Worm (Caenorhabditis elegans) whole organism, early embryonic: Measurements from ENCODE around the gene T13C2.3.

Source experiments
- B0310.2 ChIP-seq: sonication (generic microtip); optimal IDR thresholded peaks from 2 replicates; lab custom pipeline; 2016; ENCODE audit warnings: mild to moderate bottlenecking, missing genetic modification characterization, missing compliant biosample characterization
- F13C5.2 ChIP-seq: sonication (generic microtip); optimal IDR thresholded peaks from 2 replicates; lab custom pipeline; 2017; ENCODE audit warnings: mild to moderate bottlenecking, missing genetic modification characterization, inconsistent platforms, missing compliant biosample characterization
- ama-1 ChIP-seq: fragments of 150-350 bp; optimal IDR thresholded peaks from 2 replicates; lab custom pipeline; 2014
- ceh-13 ChIP-seq: fragments of 200-800 bp; sonication (Bioruptor generic); optimal IDR thresholded peaks from 2 replicates; lab custom pipeline; 2018; ENCODE audit warnings: mild to moderate bottlenecking, missing genetic modification characterization, missing compliant biosample characterization
- ceh-36 ChIP-seq: sonication (generic microtip); optimal IDR thresholded peaks from 2 replicates; lab custom pipeline; 2016; ENCODE audit warnings: missing genetic modification characterization, inconsistent platforms, missing compliant biosample characterization
- ets-7 ChIP-seq: sonication (generic microtip); optimal IDR thresholded peaks from 2 replicates; lab custom pipeline; 2016; ENCODE audit warnings: missing genotype, missing genetic modification characterization, missing compliant biosample characterization
- hmbx-1 ChIP-seq: sonication (generic microtip); optimal IDR thresholded peaks from 2 replicates; lab custom pipeline; 2016; ENCODE audit warnings: mild to moderate bottlenecking, missing genetic modification characterization, missing compliant biosample characterization
- hmg-4 ChIP-seq: fragments of 200-800 bp; sonication (Bioruptor generic); optimal IDR thresholded peaks from 2 replicates; lab custom pipeline; 2018; ENCODE audit warnings: mild to moderate bottlenecking, missing genetic modification characterization, missing compliant biosample characterization
- hnd-1 ChIP-seq: sonication (generic microtip); optimal IDR thresholded peaks from 2 replicates; lab custom pipeline; 2016; ENCODE audit warnings: missing genetic modification characterization, missing compliant biosample characterization
- pes-1 ChIP-seq: fragments of 200-800 bp; sonication (Bioruptor generic); IDR thresholded peaks from 2 replicates; pipeline ENCODE4 v1.3.6; 2022; ENCODE audit warnings: missing genetic modification reagents, missing genetic modification characterization, missing compliant biosample characterization
- sea-1 ChIP-seq: fragments of 200-800 bp; sonication (Bioruptor generic); conservative IDR thresholded peaks from 2 replicates; pipeline ENCODE4 v1.3.6; 2022; ENCODE audit warnings: missing genetic modification characterization, missing compliant biosample characterization
- tbx-11 ChIP-seq: fragments of 200-800 bp; sonication (Bioruptor generic); IDR thresholded peaks from 2 replicates; pipeline ENCODE4 v1.3.6; 2022; ENCODE audit warnings: missing genetic modification characterization, missing compliant biosample characterization
- tbx-37 ChIP-seq: fragments of 200-800 bp; sonication (Bioruptor generic); conservative IDR thresholded peaks from 2 replicates; pipeline ENCODE4 v1.3.6; 2022; ENCODE audit warnings: missing genetic modification reagents, missing genetic modification characterization, missing compliant biosample characterization
- tra-4 ChIP-seq: sonication (generic microtip); optimal IDR thresholded peaks from 2 replicates; lab custom pipeline; 2017; ENCODE audit warnings: missing genetic modification characterization, missing compliant biosample characterization

ce11 chrII:6749422-6749821, 39.6 kb upstream of the T13C2.3 start, which contains the start of gene F41G3.10:
- TF ChIP-seq hmbx-1 (tag; lab: Kevin White, UChicago) (no peak), tra-4 (tag; lab: Kevin White, UChicago) (no peak), F13C5.2 (no peak), tbx-11 (no peak), ama-1 (lab: Kevin White, UChicago) (no peak), hmg-4 (GFP tag; lab: Kevin White, UChicago) (no peak), ets-7 (no peak), sea-1 (GFP tag; lab: Robert Waterston, UW) (no peak), ceh-13 (GFP tag; lab: Kevin White, UChicago) (no peak), B0310.2 (no peak), pes-1 (GFP tag; lab: Robert Waterston, UW) (no peak), ceh-36 (tag; lab: Kevin White, UChicago) (no peak), hnd-1 (tag; lab: Kevin White, UChicago) (no peak), tbx-37 (GFP tag; lab: Robert Waterston, UW) (no peak)
